Worm (Caenorhabditis elegans): ENCODE results near the gene ubh-3.

DNA sequence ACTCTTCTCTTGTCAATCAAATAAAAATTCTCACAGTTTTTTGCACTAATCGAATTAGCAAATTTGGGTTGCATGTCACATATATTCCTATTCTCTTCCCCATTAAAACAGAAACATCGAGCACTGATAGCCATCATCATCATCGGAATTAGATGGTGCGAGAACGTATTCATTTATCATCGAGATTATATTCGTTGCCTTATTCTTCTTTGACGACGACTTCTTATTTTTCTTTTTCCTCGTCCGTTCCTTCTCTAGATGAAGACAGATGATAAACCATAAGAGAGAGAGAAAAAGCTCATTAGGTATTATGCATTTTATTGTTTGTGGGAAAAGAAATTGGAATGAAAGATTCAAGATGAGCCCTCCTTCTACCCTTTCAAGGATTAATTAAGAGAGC is 37.4 kb downstream of the ubh-3 start:
- TF ChIP-seq nhr-84 (tag; optimal IDR thresholded peaks at IDR 0.05) (no peak), efl-1 (optimal IDR thresholded peaks at IDR 0.05) (no peak), efl-1 (GFP tag; optimal IDR thresholded peaks at IDR 0.05 in 1 of 2) (no peak), fkh-10 (GFP tag; optimal IDR thresholded peaks at IDR 0.05) (no peak)
